Fruit fly (Drosophila melanogaster): ENCODE data around the gene CG32809.

dm6 chrX:1643640-1644039, 48.9 kb downstream of the CG32809 start:
- TF ChIP-seq fru (GFP tag; optimal IDR thresholded peaks at IDR 0.05), result no peak
- no peak for TF ChIP-seq Myc (optimal IDR thresholded peaks at IDR 0.05)
- TF ChIP-seq Vsx2 (GFP tag; optimal IDR thresholded peaks at IDR 0.05; ENCODE audit: partially characterized antibody), result no peak
- TF ChIP-seq h (GFP tag; optimal IDR thresholded peaks at IDR 0.05), result no peak
- TF ChIP-seq N (GFP tag; optimal IDR thresholded peaks at IDR 0.05), result no peak
- TF ChIP-seq pan (optimal IDR thresholded peaks at IDR 0.05), result no peak
- no peak for TF ChIP-seq woc (GFP tag; optimal IDR thresholded peaks at IDR 0.05)

All from whole organism, wandering third instar larva.